Worm (Caenorhabditis elegans): ENCODE results near the gene pbo-1.
A peak's percentile ranks its signal among the peaks of the same experiment; 100 is the strongest.

pbo-1 gene

ce11 chrIII:2647194-2647925 lies 38.9 kb downstream of the pbo-1 start (continued):
- TF ChIP-seq mdl-1 (tag; optimal IDR thresholded peaks at IDR 0.05) (no peak), unc-62 (GFP tag; optimal IDR thresholded peaks at IDR 0.05) (no peak), lsy-12 (tag; optimal IDR thresholded peaks at IDR 0.05) (no peak), nhr-77 (tag; optimal IDR thresholded peaks at IDR 0.05) (no peak), nhr-25 (tag; optimal IDR thresholded peaks at IDR 0.05) (no peak), fkh-2 (tag; optimal IDR thresholded peaks at IDR 0.05) (no peak), fkh-10 (GFP tag; optimal IDR thresholded peaks at IDR 0.05) (no peak), ceh-16 (tag; optimal IDR thresholded peaks at IDR 0.05) (no peak), ztf-4 (tag; optimal IDR thresholded peaks at IDR 0.05) (no peak), hmg-11 (tag; optimal IDR thresholded peaks at IDR 0.05) (no peak), ceh-28 (tag; optimal IDR thresholded peaks at IDR 0.05) (peak; percentile 33), jun-1 (tag; optimal IDR thresholded peaks at IDR 0.05) (no peak), tbx-2 (tag; optimal IDR thresholded peaks at IDR 0.05) (no peak)

- no peak for TF ChIP-seq fkh-2 (tag; optimal IDR thresholded peaks at IDR 0.05)
These were observed 44.6 kb downstream of the pbo-1 start for ce11 chrIII:2641659-2642058.

DNA sequence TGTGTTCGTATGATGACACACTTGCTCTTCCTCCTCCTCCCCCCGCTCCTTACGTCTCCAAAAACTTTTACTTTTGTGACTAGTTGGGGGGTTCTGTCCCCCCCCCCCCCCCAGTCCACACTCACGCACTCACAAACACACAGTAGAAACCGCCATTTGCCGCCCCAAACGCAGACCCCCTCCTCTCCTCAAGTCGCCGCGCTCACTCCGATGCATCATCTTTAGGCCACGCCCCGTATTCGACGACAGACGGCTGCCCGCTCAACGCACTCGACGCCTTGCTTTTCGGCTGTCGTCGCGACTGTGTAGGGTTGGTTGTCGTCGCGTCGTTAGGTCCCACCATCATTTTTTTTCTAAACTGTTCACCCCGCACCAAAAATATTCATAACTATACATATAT lies 50.1 kb downstream of the pbo-1 start, which contains the start of gene zmp-2:
Gene zmp-2 (plus strand): TSS at position 247 of the 400 bp plus-strand sequence.
- no peak for TF ChIP-seq elt-2 (tag; optimal IDR thresholded peaks at IDR 0.05)
- TF ChIP-seq nhr-67 (tag; optimal IDR thresholded peaks at IDR 0.05): no peak
- TF ChIP-seq ceh-28 (tag; optimal IDR thresholded peaks at IDR 0.05): no peak
- TF ChIP-seq nhr-28 (tag; optimal IDR thresholded peaks at IDR 0.05): no peak
- no peak for TF ChIP-seq egl-27 (tag; optimal IDR thresholded peaks at IDR 0.05)
- no peak for TF ChIP-seq unc-62 (GFP tag; optimal IDR thresholded peaks at IDR 0.05)
- no peak for TF ChIP-seq egl-5 (tag; optimal IDR thresholded peaks at IDR 0.05)
- no peak for TF ChIP-seq lin-39 (tag; optimal IDR thresholded peaks at IDR 0.05)
- no peak for TF ChIP-seq lsy-12 (tag; optimal IDR thresholded peaks at IDR 0.05)

DNA sequence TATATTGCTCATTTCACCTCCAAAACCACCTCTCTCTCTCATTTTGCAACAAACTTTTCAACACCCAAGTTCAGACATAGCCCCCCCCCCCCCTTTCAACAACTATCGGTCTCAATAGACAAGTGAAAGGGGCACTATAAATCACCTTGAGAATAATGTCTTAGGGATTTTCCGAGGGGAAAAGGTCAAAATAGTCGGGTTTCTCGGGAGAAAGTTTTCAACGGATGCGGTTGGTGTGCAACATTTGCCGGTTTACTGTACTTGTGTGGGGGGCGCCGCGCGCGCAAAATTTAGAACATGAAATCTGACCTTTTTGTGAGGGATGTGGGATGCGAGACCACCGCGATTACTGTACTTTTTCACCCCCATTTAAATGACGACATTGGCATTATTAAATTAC lies 51.7 kb downstream of the pbo-1 start:
- peak; percentile 33 for TF ChIP-seq nhr-25 (tag; optimal IDR thresholded peaks at IDR 0.05)
- peak; percentile 71 for TF ChIP-seq nhr-23 (tag; optimal IDR thresholded peaks at IDR 0.05)
- no peak for TF ChIP-seq eor-1 (tag; optimal IDR thresholded peaks at IDR 0.05)
- TF ChIP-seq snpc-4 (tag; optimal IDR thresholded peaks at IDR 0.05): no peak
- no peak for TF ChIP-seq lsy-12 (tag; optimal IDR thresholded peaks at IDR 0.05)
- no peak for TF ChIP-seq elt-2 (tag; optimal IDR thresholded peaks at IDR 0.05)
- no peak for TF ChIP-seq nfya-1 (tag; optimal IDR thresholded peaks at IDR 0.05; ENCODE audit: insufficient read depth)
- no peak for TF ChIP-seq pha-4 (tag; optimal IDR thresholded peaks at IDR 0.05)
- TF ChIP-seq ceh-82 (tag; optimal IDR thresholded peaks at IDR 0.05): no peak

DNA sequence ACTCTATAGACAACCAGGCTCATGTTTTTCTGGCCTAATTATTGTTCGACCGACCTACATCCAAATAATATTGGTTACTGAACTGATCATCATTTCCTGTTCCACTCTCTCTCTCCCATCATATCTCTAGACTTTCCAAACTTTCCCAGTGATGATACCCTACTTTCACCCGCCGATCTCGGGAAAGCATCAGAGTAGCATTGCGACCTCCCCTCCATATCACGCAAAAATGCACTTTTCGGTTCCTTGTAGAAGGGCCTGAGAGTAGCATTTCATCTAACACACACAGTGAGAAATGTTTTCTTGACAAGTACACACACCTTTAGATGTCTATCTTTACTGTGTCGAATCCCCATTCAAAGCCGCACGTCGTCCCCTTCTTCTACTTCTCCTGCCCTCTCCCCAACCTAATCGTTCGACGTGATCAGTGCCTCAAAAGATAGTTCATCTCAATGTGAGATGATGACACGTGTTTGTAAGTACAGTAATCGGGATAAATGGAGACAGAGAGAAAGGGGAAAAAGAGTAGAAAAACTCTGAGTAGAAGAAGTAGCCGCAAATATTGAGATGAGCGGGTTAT lies 53.4 kb downstream of the pbo-1 start:
- TF ChIP-seq nhr-237 (tag; optimal IDR thresholded peaks at IDR 0.05) (no peak), nhr-43 (tag; optimal IDR thresholded peaks at IDR 0.05; ENCODE audit: poor library complexity, severe bottlenecking) (peak; percentile 31), elt-1 (tag; optimal IDR thresholded peaks at IDR 0.05) (peak; percentile 85), nhr-25 (tag; optimal IDR thresholded peaks at IDR 0.05) (peak; percentile 75), nhr-23 (tag; optimal IDR thresholded peaks at IDR 0.05) (peak; percentile 89), mml-1 (tag; optimal IDR thresholded peaks at IDR 0.05) (no peak)

Measured in whole organism, L3 larva.